Fruit fly (Drosophila melanogaster) whole organism, embryonic: Measurements from ENCODE around the gene ida.

Experiments
- Atf6 ChIP-seq: fragments of 200-800 bp; sonication (Bioruptor generic); IDR thresholded peaks from 2 replicates; pipeline ENCODE4 v1.3.6; 2022; ENCODE audit warnings: missing biosample characterization, missing genetic modification characterization
- B-H1 ChIP-seq: fragments of 200-800 bp; sonication (Bioruptor generic); IDR thresholded peaks from 3 replicates; pipeline ENCODE4 v1.3.6; 2022; ENCODE audit warnings: missing biosample characterization, missing genetic modification characterization
- CG10431 ChIP-seq: fragments of 200-800 bp; sonication (Bioruptor generic); optimal IDR thresholded peaks from 3 replicates; lab custom pipeline; 2018; ENCODE audit warnings: missing biosample characterization, mild to moderate bottlenecking, missing genetic modification characterization
- CG10462 ChIP-seq: fragments of 200-800 bp; sonication (Bioruptor generic); optimal IDR thresholded peaks from 2 replicates; lab custom pipeline; 2016; ENCODE audit warnings: missing biosample characterization, missing genetic modification characterization
- CG11398 ChIP-seq: fragments of 200-800 bp; sonication (Bioruptor generic); optimal IDR thresholded peaks from 2 replicates; lab custom pipeline; 2016; ENCODE audit warnings: missing biosample characterization, missing genetic modification characterization
- CG12104 ChIP-seq: fragments of 200-800 bp; sonication (Bioruptor generic); optimal IDR thresholded peaks from 3 replicates; lab custom pipeline; 2016; ENCODE audit warnings: missing biosample characterization, missing genetic modification characterization
- CG13894 ChIP-seq: fragments of 200-800 bp; sonication (Bioruptor generic); optimal IDR thresholded peaks from 3 replicates; lab custom pipeline; 2018; ENCODE audit warnings: missing biosample characterization, mild to moderate bottlenecking, missing genetic modification characterization, moderate library complexity
- CG15073 ChIP-seq: fragments of 200-800 bp; sonication (Bioruptor generic); optimal IDR thresholded peaks from 2 replicates; lab custom pipeline; 2016; ENCODE audit warnings: missing biosample characterization, missing genetic modification characterization
- CG15269 ChIP-seq: fragments of 200-800 bp; sonication (Bioruptor generic); optimal IDR thresholded peaks from 2 replicates; lab custom pipeline; 2018; ENCODE audit warnings: missing biosample characterization, mild to moderate bottlenecking, missing genetic modification characterization, moderate library complexity
- CG1603 ChIP-seq: fragments of 200-800 bp; sonication (Bioruptor generic); optimal IDR thresholded peaks from 2 replicates; lab custom pipeline; 2019; ENCODE audit warnings: missing biosample characterization, mild to moderate bottlenecking, missing genetic modification characterization, moderate library complexity
- CG16815 ChIP-seq: fragments of 200-800 bp; sonication (Bioruptor generic); optimal IDR thresholded peaks from 3 replicates; lab custom pipeline; 2017; ENCODE audit warnings: missing biosample characterization, mild to moderate bottlenecking, missing genetic modification characterization
- CG17568 ChIP-seq: fragments of 200-800 bp; sonication (Bioruptor generic); optimal IDR thresholded peaks from 2 replicates; lab custom pipeline; 2018; ENCODE audit warnings: missing biosample characterization, mild to moderate bottlenecking, missing genetic modification characterization, moderate library complexity
- CG31388 ChIP-seq: fragments of 200-800 bp; sonication (Bioruptor generic); optimal IDR thresholded peaks from 2 replicates; lab custom pipeline; 2016; ENCODE audit warnings: missing biosample characterization, missing genetic modification characterization
- CG32532 ChIP-seq: fragments of 200-800 bp; sonication (Bioruptor generic); IDR thresholded peaks from 2 replicates; pipeline ENCODE4 v1.3.6; 2022; ENCODE audit warnings: missing biosample characterization, missing genetic modification characterization
- CG34224 ChIP-seq: fragments of 200-800 bp; sonication (Bioruptor generic); IDR thresholded peaks from 3 replicates; pipeline ENCODE4 v1.3.6; 2022; ENCODE audit warnings: missing biosample characterization, missing genetic modification characterization; ENCODE audit not compliant: partially characterized antibody
- CG34422 ChIP-seq: fragments of 200-800 bp; sonication (Bioruptor generic); IDR thresholded peaks from 3 replicates; pipeline ENCODE4 v1.3.6; 2022; ENCODE audit warnings: missing biosample characterization, missing genetic modification characterization
- CG43689 ChIP-seq: fragments of 200-800 bp; sonication (Bioruptor generic); IDR thresholded peaks from 2 replicates; pipeline ENCODE4 v1.3.6; 2022; ENCODE audit warnings: missing biosample characterization, missing genetic modification characterization
- CG6765 ChIP-seq: fragments of 200-800 bp; sonication (Bioruptor generic); optimal IDR thresholded peaks from 3 replicates; lab custom pipeline; 2017; ENCODE audit warnings: missing biosample characterization, mild to moderate bottlenecking, missing genetic modification characterization
- CG7745 ChIP-seq: fragments of 200-800 bp; sonication (Bioruptor generic); optimal IDR thresholded peaks from 2 replicates; lab custom pipeline; 2018; ENCODE audit warnings: missing biosample characterization, mild to moderate bottlenecking, missing genetic modification characterization, moderate library complexity
- CG7987 ChIP-seq: fragments of 200-800 bp; sonication (Bioruptor generic); optimal IDR thresholded peaks from 2 replicates; lab custom pipeline; 2018; ENCODE audit warnings: missing biosample characterization, mild to moderate bottlenecking, missing genetic modification characterization, moderate library complexity
- CG8359 ChIP-seq: fragments of 200-800 bp; sonication (Bioruptor generic); optimal IDR thresholded peaks from 2 replicates; lab custom pipeline; 2017; ENCODE audit warnings: missing biosample characterization, mild to moderate bottlenecking, missing genetic modification characterization, borderline replicate concordance
- CG9727 ChIP-seq: fragments of 200-800 bp; sonication (Bioruptor generic); optimal IDR thresholded peaks from 3 replicates; lab custom pipeline; 2017; ENCODE audit warnings: missing biosample characterization, mild to moderate bottlenecking, missing genetic modification characterization
- CG9876 ChIP-seq: fragments of 200-800 bp; sonication (Bioruptor generic); optimal IDR thresholded peaks from 2 replicates; lab custom pipeline; 2016; ENCODE audit warnings: missing biosample characterization, missing genetic modification characterization
- D ChIP-seq, 2 experiments: fragments of 200-800 bp in 1 of 2; fragments of >200 bp in 1 of 2; sonication (Bioruptor generic) in 1 of 2; optimal IDR thresholded peaks; 2 replicates in 1 of 2; 3 replicates in 1 of 2; lab custom pipeline; 2017; ENCODE audit warnings: mild to moderate bottlenecking in 1 of 2, missing biosample characterization in 1 of 2, missing genetic modification characterization in 1 of 2, missing genetic modification reagents in 1 of 2
- D19A ChIP-seq: fragments of 200-800 bp; optimal IDR thresholded peaks from 3 replicates; lab custom pipeline; 2019; ENCODE audit warnings: missing biosample characterization, mild to moderate bottlenecking, missing genetic modification characterization, moderate library complexity
- Dek ChIP-seq: fragments of 200-800 bp; sonication (Bioruptor generic); optimal IDR thresholded peaks from 3 replicates; lab custom pipeline; 2019; ENCODE audit warnings: missing biosample characterization, mild to moderate bottlenecking, missing genetic modification characterization, moderate library complexity
- Fer2 ChIP-seq: fragments of 200-800 bp; sonication (Bioruptor generic); optimal IDR thresholded peaks from 2 replicates; lab custom pipeline; 2018; ENCODE audit warnings: missing biosample characterization, mild to moderate bottlenecking, missing genetic modification characterization, moderate library complexity
- GATAe ChIP-seq: fragments of 200-800 bp; sonication (Bioruptor generic); conservative IDR thresholded peaks from 2 replicates; pipeline ENCODE4 v1.3.6; 2022; ENCODE audit warnings: missing biosample characterization, missing genetic modification characterization
- Gug ChIP-seq: fragments of 200-800 bp; sonication (Bioruptor generic); IDR thresholded peaks from 4 replicates; pipeline ENCODE4 v1.3.6; 2022; ENCODE audit warnings: missing biosample characterization, missing genetic modification characterization
- HHEX ChIP-seq: fragments of 200-800 bp; sonication (Bioruptor generic); optimal IDR thresholded peaks from 3 replicates; lab custom pipeline; 2017; ENCODE audit warnings: missing biosample characterization, mild to moderate bottlenecking, missing genetic modification characterization, missing genetic modification reagents
- HLHmδ ChIP-seq: fragments of 200-800 bp; sonication (Bioruptor generic); optimal IDR thresholded peaks from 2 replicates; lab custom pipeline; 2018; ENCODE audit warnings: missing biosample characterization, mild to moderate bottlenecking, missing genetic modification characterization, moderate library complexity
- NK7.1 ChIP-seq: fragments of 200-800 bp; sonication (Bioruptor generic); optimal IDR thresholded peaks from 3 replicates; lab custom pipeline; 2016; ENCODE audit warnings: missing biosample characterization, missing genetic modification characterization
- Ptx1 ChIP-seq: fragments of 200-800 bp; sonication (Bioruptor generic); IDR thresholded peaks from 2 replicates; pipeline ENCODE4 v1.3.6; 2022; ENCODE audit warnings: missing biosample characterization, missing genetic modification characterization
- Sox100B ChIP-seq: fragments of 200-800 bp; sonication (Bioruptor generic); optimal IDR thresholded peaks from 3 replicates; lab custom pipeline; 2018; ENCODE audit warnings: missing biosample characterization, mild to moderate bottlenecking, missing genetic modification characterization
- Trl ChIP-seq, 3 experiments: fragments of >200 bp in 2 of 3; fragments of 200-800 bp in 1 of 3; sonication (Bioruptor generic) in 1 of 3; optimal IDR thresholded peaks; 2 replicates in 1 of 3; 3 replicates in 2 of 3; lab custom pipeline; 2016 to 2017; ENCODE audit warnings: missing biosample characterization in 1 of 3, missing genetic modification characterization in 1 of 3
- ab ChIP-seq: fragments of 200-800 bp; sonication (Bioruptor generic); optimal IDR thresholded peaks from 2 replicates; lab custom pipeline; 2016; ENCODE audit warnings: missing biosample characterization, missing genetic modification characterization
- abd-A ChIP-seq: fragments of 200-800 bp; sonication (Bioruptor generic); optimal IDR thresholded peaks from 3 replicates; lab custom pipeline; 2019; ENCODE audit warnings: missing biosample characterization, mild to moderate bottlenecking, missing genetic modification characterization, moderate library complexity
- amos ChIP-seq: fragments of 200-800 bp; sonication (Bioruptor generic); IDR thresholded peaks from 2 replicates; pipeline ENCODE4 v1.3.6; 2022; ENCODE audit warnings: missing biosample characterization, missing genetic modification characterization; ENCODE audit not compliant: partially characterized antibody
- aop ChIP-seq: fragments of 200-800 bp; sonication (Bioruptor generic); IDR thresholded peaks from 2 replicates; pipeline ENCODE4 v1.3.6; 2022; ENCODE audit warnings: missing biosample characterization, missing genetic modification characterization
- dmrt11E ChIP-seq: fragments of 200-800 bp; sonication (Bioruptor generic); optimal IDR thresholded peaks from 3 replicates; lab custom pipeline; 2018; ENCODE audit warnings: missing biosample characterization, mild to moderate bottlenecking, missing genetic modification characterization, moderate library complexity
- dmrt99B ChIP-seq: fragments of 200-800 bp; sonication (Bioruptor generic); optimal IDR thresholded peaks from 2 replicates; lab custom pipeline; 2018; ENCODE audit warnings: missing biosample characterization, mild to moderate bottlenecking, missing genetic modification characterization, moderate library complexity
- en ChIP-seq: fragments of 200-800 bp; sonication (Bioruptor generic); optimal IDR thresholded peaks from 2 replicates; lab custom pipeline; 2016; ENCODE audit warnings: missing biosample characterization, missing genetic modification characterization
- fd102C ChIP-seq: fragments of 200-800 bp; sonication (Bioruptor generic); optimal IDR thresholded peaks from 2 replicates; lab custom pipeline; 2018; ENCODE audit warnings: missing biosample characterization, mild to moderate bottlenecking, missing genetic modification characterization, moderate library complexity
- nerfin-1 ChIP-seq: fragments of 200-800 bp; sonication (Bioruptor generic); optimal IDR thresholded peaks from 3 replicates; lab custom pipeline; 2019; ENCODE audit warnings: missing biosample characterization, mild to moderate bottlenecking, missing genetic modification characterization, moderate library complexity
- sens ChIP-seq: fragments of 200-800 bp; sonication (Bioruptor generic); peaks from one replicate; lab custom pipeline; 2016; ENCODE audit warnings: missing biosample characterization, missing genetic modification characterization
- unc-4 ChIP-seq: fragments of 200-800 bp; sonication (Bioruptor generic); IDR thresholded peaks from 2 replicates; pipeline ENCODE4 v1.3.6; 2022; ENCODE audit warnings: missing biosample characterization, missing genetic modification characterization; ENCODE audit not compliant: partially characterized antibody
- zfh1 ChIP-seq: fragments of 200-800 bp; sonication (Bioruptor generic); IDR thresholded peaks from 3 replicates; pipeline ENCODE4 v1.3.6; 2022; ENCODE audit warnings: missing biosample characterization, missing genetic modification characterization

The ida gene

DNA sequence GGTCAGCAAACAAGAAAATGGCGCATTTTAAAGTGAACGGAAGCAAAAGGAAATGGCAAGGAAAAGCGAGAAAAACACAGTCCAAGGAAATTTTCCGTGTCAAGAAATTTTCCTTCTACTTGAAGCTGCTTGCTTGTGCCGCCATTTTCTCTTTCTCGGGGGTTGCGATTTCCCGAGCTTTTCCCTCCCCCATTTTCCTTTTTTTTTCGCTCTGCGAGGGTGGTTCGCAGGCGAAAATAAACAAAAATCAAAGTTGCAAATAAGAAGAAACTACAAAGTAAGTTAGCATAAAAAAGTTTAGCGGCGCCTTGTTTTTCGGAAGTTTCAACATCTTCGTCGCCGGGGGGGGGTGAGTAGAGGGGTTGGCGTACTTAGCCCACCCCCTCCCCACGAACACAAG, 17.8 kb upstream of the ida start (continued):
- TF ChIP-seq amos (GFP tag; lab: Robert Waterston, UW): no peak
- TF ChIP-seq CG34422 (GFP tag; lab: Robert Waterston, UW): no peak
- no peak for TF ChIP-seq fd102C

DNA sequence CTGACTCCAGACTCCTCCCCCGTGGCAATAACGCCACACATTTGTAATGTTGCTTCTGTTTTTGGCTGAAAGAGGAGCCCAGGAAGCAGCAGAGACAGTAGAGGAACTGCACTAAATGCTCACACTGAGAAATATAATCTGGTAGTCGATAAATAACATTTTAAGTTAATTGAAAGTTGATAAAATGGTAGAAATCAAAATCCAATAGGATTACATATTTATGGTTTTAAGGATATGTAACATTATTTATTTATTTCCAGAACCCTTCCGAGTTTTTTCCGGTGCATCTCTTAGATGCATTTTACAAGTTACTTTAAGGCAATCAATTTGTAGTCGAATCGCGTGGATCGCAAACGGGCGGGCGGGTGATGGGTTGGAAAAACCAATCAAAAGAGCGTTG, 14.3 kb upstream of the ida start:
- no peak for TF ChIP-seq CG31388 (GFP tag; lab: Kevin White, UChicago)
- TF ChIP-seq CG1603 (tag; lab: Kevin White, UChicago): peak; percentile 7
- no peak for TF ChIP-seq CG7745
- TF ChIP-seq CG6765: no peak
- TF ChIP-seq CG16815 (GFP tag; lab: Kevin White, UChicago): no peak
- peak; percentile 27 for TF ChIP-seq dmrt11E (tag; lab: Kevin White, UChicago)
- no peak for TF ChIP-seq CG9727 (GFP tag; lab: Kevin White, UChicago)
- TF ChIP-seq dmrt99B: no peak
- TF ChIP-seq Fer2: no peak
- peak; percentile 69 for TF ChIP-seq sens
- TF ChIP-seq zfh1 (GFP tag; lab: Robert Waterston, UW): no peak
- TF ChIP-seq B-H1 (GFP tag; lab: Robert Waterston, UW): no peak
- TF ChIP-seq, all 482 proteins: peak for 3

DNA sequence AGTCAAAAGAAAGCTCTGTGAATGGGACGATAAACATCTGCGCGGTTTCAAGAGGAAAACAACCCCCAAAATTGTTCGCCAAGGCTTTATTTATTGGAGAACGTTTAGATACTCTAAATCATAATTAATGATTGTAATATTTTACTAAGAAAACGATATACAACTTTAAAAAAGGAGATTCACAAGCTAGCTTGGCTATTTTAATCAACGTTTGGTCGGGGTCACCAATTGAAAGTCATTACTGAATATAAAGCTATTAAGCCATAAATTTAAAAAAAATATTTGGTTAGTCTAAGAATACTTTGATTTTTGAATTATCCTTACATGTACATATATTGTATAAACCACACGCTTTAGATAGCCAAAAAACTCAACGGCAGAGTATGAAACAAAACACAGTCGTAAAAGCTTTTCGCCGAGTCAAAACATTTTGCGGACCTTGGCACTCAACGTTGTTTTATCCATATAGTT, 13.0 kb upstream of the ida start, which contains the start of gene Fie:
Gene Fie (plus strand): TSS at position 421 of the 471 bp plus-strand sequence.
- TF ChIP-seq CG8359 (GFP tag; lab: Kevin White, UChicago) (no peak), abd-A (tag; lab: Kevin White, UChicago) (peak; percentile 83), en (GFP tag; lab: Kevin White, UChicago) (no peak), CG13894 (tag; lab: Kevin White, UChicago) (peak; percentile 48), CG32532 (GFP tag; lab: Robert Waterston, UW) (peak; percentile 63), nerfin-1 (tag; lab: Kevin White, UChicago) (peak; percentile 38), CG9876 (GFP tag; lab: Kevin White, UChicago) (no peak), CG12104 (GFP tag; lab: Kevin White, UChicago) (peak; percentile 23), CG10431 (GFP tag; lab: Kevin White, UChicago) (no peak), unc-4 (GFP tag; lab: Robert Waterston, UW) (no peak), D (optimal IDR thresholded peaks at IDR 0.05; lab: Kevin White, UChicago) (no peak), D (GFP tag; optimal IDR thresholded peaks at IDR 0.05; lab: Kevin White, UChicago) (peak; percentile 35), Gug (no peak), Sox100B (peak; percentile 67), HLHmδ (GFP tag; lab: Kevin White, UChicago) (no peak), CG7987 (no peak), Ptx1 (GFP tag; lab: Robert Waterston, UW) (peak; percentile 54), CG34224 (GFP tag; lab: Robert Waterston, UW) (no peak), CG10462 (GFP tag; lab: Kevin White, UChicago) (no peak), Atf6 (GFP tag; lab: Robert Waterston, UW) (peak; percentile 73), CG11398 (no peak), NK7.1 (GFP tag; lab: Kevin White, UChicago) (no peak), Trl (optimal IDR thresholded peaks at IDR 0.05; lab: Kevin White, UChicago) (no peak), Trl (GFP tag; optimal IDR thresholded peaks at IDR 0.05; lab: Kevin White, UChicago) (no peak), GATAe (no peak), ab (GFP tag; lab: Kevin White, UChicago) (no peak), CG15269 (tag; lab: Kevin White, UChicago) (peak; percentile 78), CG43689 (GFP tag; lab: Robert Waterston, UW) (no peak), aop (GFP tag; lab: Robert Waterston, UW) (no peak), Dek (tag; lab: Kevin White, UChicago) (peak; percentile 75), HHEX (GFP tag; lab: Kevin White, UChicago) (peak; percentile 59), D19A (peak; percentile 94), CG17568 (GFP tag; lab: Kevin White, UChicago) (no peak), CG15073 (GFP tag; lab: Kevin White, UChicago) (no peak)
